Fruit fly (Drosophila melanogaster): ENCODE measurements around the gene CG13887.

- no peak for TF ChIP-seq Snoo (tag; optimal IDR thresholded peaks at IDR 0.05)
- TF ChIP-seq CG9948 (tag; optimal IDR thresholded peaks at IDR 0.05) = no peak
- no peak for TF ChIP-seq CG13204 (GFP tag; optimal IDR thresholded peaks at IDR 0.05)
- no peak for TF ChIP-seq Ets98B (GFP tag; IDR thresholded peaks at IDR 0.05)
- TF ChIP-seq fd96Ca (GFP tag; IDR thresholded peaks at IDR 0.05) = no peak
- no peak for TF ChIP-seq CG17806 (tag; optimal IDR thresholded peaks at IDR 0.05)
- no peak for TF ChIP-seq CG4496 (GFP tag; IDR thresholded peaks at IDR 0.05)
- no peak for TF ChIP-seq CG10348 (GFP tag; IDR thresholded peaks at IDR 0.05)
- TF ChIP-seq CG32121 (GFP tag; IDR thresholded peaks at IDR 0.05) = no peak
- no peak for TF ChIP-seq gl (tag; optimal IDR thresholded peaks at IDR 0.05)
- TF ChIP-seq CG8301 (tag; optimal IDR thresholded peaks at IDR 0.05) = no peak
- no peak for TF ChIP-seq CG8159 (tag; optimal IDR thresholded peaks at IDR 0.05)
- TF ChIP-seq CG14655 (GFP tag; optimal IDR thresholded peaks at IDR 0.05) = no peak
- TF ChIP-seq CG34367 (tag; optimal IDR thresholded peaks at IDR 0.05) = no peak
Measured at dm6 chr3L:835455-836034, 2.1 kb upstream of the CG13887 start, which contains the start of gene CG42554.
